Worm (Caenorhabditis elegans) whole organism, L4 larva: ENCODE measurements around the gene math-42.

ENCODE experiments used
- F10B5.3 ChIP-seq: sonication (generic microtip); optimal IDR thresholded peaks from 2 replicates; lab custom pipeline; 2016; ENCODE audit warnings: mild to moderate bottlenecking, missing genetic modification characterization, missing compliant biosample characterization
- ZK546.5 ChIP-seq, 2 experiments: sonication (generic microtip); optimal IDR thresholded peaks; 2 replicates each; lab custom pipeline; 2017; ENCODE audit warnings: missing biosample characterization in 2 of 2, missing genetic modification characterization in 2 of 2
- aly-2 ChIP-seq: sonication (generic microtip); optimal IDR thresholded peaks from 2 replicates; lab custom pipeline; 2018; ENCODE audit warnings: missing biosample characterization, missing genetic modification characterization
- ama-1 ChIP-seq: fragments of 150-350 bp; optimal IDR thresholded peaks from 2 replicates; lab custom pipeline; 2014; ENCODE audit warnings: inconsistent platforms, mixed read lengths
- ces-1 ChIP-seq: fragments of 150-350 bp; sonication (generic microtip); optimal IDR thresholded peaks from 4 replicates; lab custom pipeline; 2014; ENCODE audit warnings: missing biosample characterization, missing genetic modification reagents, missing genetic modification characterization
- dmd-6 ChIP-seq: fragments of 200-800 bp; sonication (Bioruptor generic); IDR thresholded peaks from 2 replicates; pipeline ENCODE4 v1.3.6; 2022; ENCODE audit warnings: missing genetic modification reagents, missing genetic modification characterization, missing compliant biosample characterization
- dmd-9 ChIP-seq: fragments of 200-800 bp; sonication (Bioruptor generic); IDR thresholded peaks from 2 replicates; pipeline ENCODE4 v1.3.6; 2022; ENCODE audit warnings: missing genetic modification reagents, missing genetic modification characterization, missing compliant biosample characterization
- dpl-1 ChIP-seq: fragments of 150-350 bp; optimal IDR thresholded peaks from 2 replicates; lab custom pipeline; 2014; ENCODE audit warnings: missing biosample characterization, missing genetic modification reagents, missing genetic modification characterization
- duxl-1 ChIP-seq: sonication (generic microtip); optimal IDR thresholded peaks from 2 replicates; lab custom pipeline; 2016; ENCODE audit warnings: mild to moderate bottlenecking, missing genetic modification characterization, moderate library complexity, missing compliant biosample characterization; ENCODE audit not compliant: poor library complexity
- egl-27 ChIP-seq: sonication (generic microtip); optimal IDR thresholded peaks from 3 replicates; lab custom pipeline; 2017; ENCODE audit warnings: missing biosample characterization, missing genetic modification reagents, missing genetic modification characterization
- lin-29 ChIP-seq: fragments of 200-800 bp; sonication (Bioruptor generic); IDR thresholded peaks from 2 replicates; pipeline ENCODE4 v1.3.6; 2022; ENCODE audit warnings: missing genetic modification reagents, missing genetic modification characterization, missing compliant biosample characterization
- snpc-4 ChIP-seq: fragments of 150-350 bp; optimal IDR thresholded peaks from 2 replicates; lab custom pipeline; 2014; ENCODE audit warnings: missing biosample characterization, missing genetic modification characterization
- unc-39 ChIP-seq: sonication (generic microtip); optimal IDR thresholded peaks from 2 replicates; lab custom pipeline; 2017; ENCODE audit warnings: missing biosample characterization, missing genetic modification characterization
- zip-2 ChIP-seq: fragments of 150-350 bp; optimal IDR thresholded peaks from 2 replicates; lab custom pipeline; 2014; ENCODE audit warnings: missing biosample characterization, missing genetic modification characterization

DNA sequence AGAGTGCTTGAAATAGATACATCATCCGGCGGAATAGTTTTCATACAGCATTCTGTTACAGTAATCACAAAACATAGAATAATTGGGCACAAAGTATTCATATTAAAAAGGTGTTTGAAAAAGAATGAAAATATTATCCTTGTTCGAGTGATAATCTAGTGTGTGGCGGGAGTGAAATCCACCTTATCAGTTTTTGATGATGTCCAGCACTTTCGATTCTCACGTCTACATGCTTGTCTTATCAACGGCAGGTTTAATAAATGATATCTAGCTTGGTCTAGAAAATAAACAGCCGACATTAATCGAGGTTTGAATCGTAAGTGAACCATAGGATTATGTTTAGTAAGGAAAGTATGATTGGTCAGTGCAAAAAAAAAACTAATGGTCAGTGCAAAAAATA lies 10.2 kb downstream of the math-42 start, which contains the start of gene R52.5:
- no peak for TF ChIP-seq zip-2 (tag; lab: Kevin White, UChicago)
- no peak for TF ChIP-seq dmd-6
- TF ChIP-seq unc-39, result no peak
- TF ChIP-seq ZK546.5 (tag; optimal IDR thresholded peaks at IDR 0.05; lab: Kevin White, UChicago), result no peak
- no peak for TF ChIP-seq aly-2 (tag; lab: Kevin White, UChicago)
- no peak for TF ChIP-seq ces-1
- TF ChIP-seq duxl-1 (tag; lab: Kevin White, UChicago), result no peak
- no peak for TF ChIP-seq snpc-4 (tag; lab: Kevin White, UChicago)
- TF ChIP-seq ama-1 (lab: Kevin White, UChicago), result no peak
- no peak for TF ChIP-seq dpl-1 (GFP tag; lab: Kevin White, UChicago)
- TF ChIP-seq F10B5.3 (tag; lab: Kevin White, UChicago), result no peak
- no peak for TF ChIP-seq egl-27 (tag; lab: Kevin White, UChicago)
- no peak for TF ChIP-seq dmd-9 (GFP tag; lab: Robert Waterston, UW)
- TF ChIP-seq lin-29 (GFP tag; lab: Robert Waterston, UW), result no peak
